Worm (Caenorhabditis elegans) whole organism, L4 larva: Measurements from ENCODE around the gene sqst-2.

Source experiments
- F26F4.8 ChIP-seq: fragments of 200-800 bp; sonication (Bioruptor generic); conservative IDR thresholded peaks from 2 replicates; pipeline ENCODE4 v1.3.6; 2022; ENCODE audit warnings: missing genetic modification characterization, missing compliant biosample characterization
- F49E8.2 ChIP-seq: sonication (generic microtip); optimal IDR thresholded peaks from 2 replicates; lab custom pipeline; 2016; ENCODE audit warnings: missing compliant biosample characterization, mild to moderate bottlenecking, missing genetic modification characterization, borderline replicate concordance
- Y5F2A.4 ChIP-seq: fragments of 200-800 bp; sonication (Bioruptor generic); optimal IDR thresholded peaks from 2 replicates; lab custom pipeline; 2018; ENCODE audit warnings: mild to moderate bottlenecking, missing genetic modification characterization, missing compliant biosample characterization
- aha-1 ChIP-seq: fragments of 150-350 bp; peaks from one replicate; lab custom pipeline; 2014; ENCODE audit warnings: missing biosample characterization, missing genetic modification characterization
- aly-2 ChIP-seq: sonication (generic microtip); optimal IDR thresholded peaks from 2 replicates; lab custom pipeline; 2018; ENCODE audit warnings: missing biosample characterization, missing genetic modification characterization
- arid-1 ChIP-seq: fragments of 200-800 bp; sonication (Bioruptor generic); conservative IDR thresholded peaks from 2 replicates; pipeline ENCODE4 v1.3.6; 2022; ENCODE audit warnings: missing genetic modification reagents, missing genetic modification characterization, missing compliant biosample characterization
- ceh-20 ChIP-seq: fragments of 200-800 bp; sonication (Bioruptor generic); IDR thresholded peaks from 2 replicates; pipeline ENCODE4 v1.3.6; 2022; ENCODE audit warnings: missing genetic modification reagents, missing genetic modification characterization, missing compliant biosample characterization
- ceh-32 ChIP-seq: sonication (generic microtip); optimal IDR thresholded peaks from 2 replicates; lab custom pipeline; 2016; ENCODE audit warnings: mild to moderate bottlenecking, missing genetic modification characterization, missing compliant biosample characterization; ENCODE audit not compliant: poor library complexity
- ceh-44 ChIP-seq: fragments of 200-800 bp; sonication (Bioruptor generic); IDR thresholded peaks from 2 replicates; pipeline ENCODE4 v1.3.6; 2022; ENCODE audit warnings: missing genetic modification reagents, missing genetic modification characterization, missing compliant biosample characterization
- ces-1 ChIP-seq: fragments of 150-350 bp; sonication (generic microtip); optimal IDR thresholded peaks from 4 replicates; lab custom pipeline; 2014; ENCODE audit warnings: missing biosample characterization, missing genetic modification reagents, missing genetic modification characterization
- cey-2 ChIP-seq: sonication (generic microtip); optimal IDR thresholded peaks from 3 replicates; lab custom pipeline; 2017; ENCODE audit warnings: missing genetic modification characterization, mild to moderate bottlenecking, missing compliant biosample characterization, antibody characterized with exemption, borderline replicate concordance; ENCODE audit not compliant: insufficient read depth
- daf-19 ChIP-seq: fragments of 200-800 bp; sonication (Bioruptor generic); conservative IDR thresholded peaks from 2 replicates; pipeline ENCODE4 v1.3.6; 2022; ENCODE audit warnings: missing genetic modification characterization, missing compliant biosample characterization
- dmd-6 ChIP-seq: fragments of 200-800 bp; sonication (Bioruptor generic); IDR thresholded peaks from 2 replicates; pipeline ENCODE4 v1.3.6; 2022; ENCODE audit warnings: missing genetic modification reagents, missing genetic modification characterization, missing compliant biosample characterization
- dmd-8 ChIP-seq: fragments of 200-800 bp; sonication (Bioruptor generic); IDR thresholded peaks from 2 replicates; pipeline ENCODE4 v1.3.6; 2022; ENCODE audit warnings: missing genetic modification characterization, missing compliant biosample characterization
- dmd-9 ChIP-seq: fragments of 200-800 bp; sonication (Bioruptor generic); IDR thresholded peaks from 2 replicates; pipeline ENCODE4 v1.3.6; 2022; ENCODE audit warnings: missing genetic modification reagents, missing genetic modification characterization, missing compliant biosample characterization
- dpl-1 ChIP-seq: fragments of 150-350 bp; optimal IDR thresholded peaks from 2 replicates; lab custom pipeline; 2014; ENCODE audit warnings: missing biosample characterization, missing genetic modification reagents, missing genetic modification characterization
- duxl-1 ChIP-seq: sonication (generic microtip); optimal IDR thresholded peaks from 2 replicates; lab custom pipeline; 2016; ENCODE audit warnings: mild to moderate bottlenecking, missing genetic modification characterization, moderate library complexity, missing compliant biosample characterization; ENCODE audit not compliant: poor library complexity
- dve-1 ChIP-seq: sonication (generic microtip); optimal IDR thresholded peaks from 2 replicates; lab custom pipeline; 2017; ENCODE audit warnings: antibody characterized with exemption, mild to moderate bottlenecking, missing genetic modification characterization, missing compliant biosample characterization; ENCODE audit not compliant: insufficient read depth
- fkh-10 ChIP-seq: fragments of 150-350 bp; optimal IDR thresholded peaks from 2 replicates; lab custom pipeline; 2014; ENCODE audit warnings: missing biosample characterization, missing genetic modification reagents, missing genetic modification characterization
- fos-1 ChIP-seq: fragments of 150-350 bp; optimal IDR thresholded peaks from 2 replicates; lab custom pipeline; 2014; ENCODE audit warnings: missing biosample characterization, missing genetic modification characterization
- hlh-30 ChIP-seq: sonication (generic microtip); optimal IDR thresholded peaks from 2 replicates; lab custom pipeline; 2017; ENCODE audit warnings: antibody characterized with exemption, mild to moderate bottlenecking, missing genetic modification characterization, missing compliant biosample characterization; ENCODE audit not compliant: insufficient read depth
- hmg-1.1 ChIP-seq: fragments of 200-800 bp; sonication (Bioruptor generic); IDR thresholded peaks from 2 replicates; pipeline ENCODE4 v1.3.6; 2022; ENCODE audit warnings: missing genetic modification reagents, missing genetic modification characterization, missing compliant biosample characterization
- lin-1 ChIP-seq: fragments of 200-800 bp; sonication (Bioruptor generic); IDR thresholded peaks from 2 replicates; pipeline ENCODE4 v1.3.6; 2022; ENCODE audit warnings: missing genetic modification reagents, missing genetic modification characterization, missing compliant biosample characterization
- lin-29 ChIP-seq: fragments of 200-800 bp; sonication (Bioruptor generic); IDR thresholded peaks from 2 replicates; pipeline ENCODE4 v1.3.6; 2022; ENCODE audit warnings: missing genetic modification reagents, missing genetic modification characterization, missing compliant biosample characterization
- nhr-102 ChIP-seq: sonication (generic microtip); optimal IDR thresholded peaks from 2 replicates; lab custom pipeline; 2016; ENCODE audit warnings: mild to moderate bottlenecking, missing genetic modification characterization, moderate library complexity, missing compliant biosample characterization
- nhr-111 ChIP-seq: fragments of 200-800 bp; sonication (Bioruptor generic); optimal IDR thresholded peaks from 2 replicates; lab custom pipeline; 2018; ENCODE audit warnings: mild to moderate bottlenecking, missing genetic modification characterization, missing compliant biosample characterization
- nhr-28 ChIP-seq: fragments of 150-350 bp; optimal IDR thresholded peaks from 2 replicates; lab custom pipeline; 2014; ENCODE audit warnings: missing biosample characterization, missing genetic modification characterization
- nhr-42 ChIP-seq: fragments of 200-800 bp; sonication (Bioruptor generic); IDR thresholded peaks from 2 replicates; pipeline ENCODE4 v1.3.6; 2022; ENCODE audit warnings: missing genetic modification characterization, missing compliant biosample characterization
- nhr-48 ChIP-seq: sonication (generic microtip); optimal IDR thresholded peaks from 2 replicates; lab custom pipeline; 2016; ENCODE audit warnings: mild to moderate bottlenecking, missing genetic modification characterization, missing compliant biosample characterization
- nhr-76 ChIP-seq: fragments of 150-350 bp; optimal IDR thresholded peaks from 2 replicates; lab custom pipeline; 2014; ENCODE audit warnings: missing biosample characterization, missing genetic modification characterization
- sdz-12 ChIP-seq: fragments of 200-800 bp; sonication (Bioruptor generic); optimal IDR thresholded peaks from 2 replicates; lab custom pipeline; 2018; ENCODE audit warnings: mild to moderate bottlenecking, missing genetic modification characterization, missing compliant biosample characterization
- tag-97 ChIP-seq: fragments of 200-800 bp; sonication (Bioruptor generic); IDR thresholded peaks from 2 replicates; pipeline ENCODE4 v1.3.6; 2022; ENCODE audit warnings: missing genetic modification characterization, missing compliant biosample characterization
- unc-39 ChIP-seq: sonication (generic microtip); optimal IDR thresholded peaks from 2 replicates; lab custom pipeline; 2017; ENCODE audit warnings: missing biosample characterization, missing genetic modification characterization
- zfp-2 ChIP-seq: sonication (generic microtip); optimal IDR thresholded peaks from 2 replicates; lab custom pipeline; 2016; ENCODE audit warnings: mild to moderate bottlenecking, missing genetic modification characterization, missing compliant biosample characterization
- zip-11 ChIP-seq: fragments of 200-800 bp; sonication (Bioruptor generic); IDR thresholded peaks from 2 replicates; pipeline ENCODE4 v1.3.6; 2022; ENCODE audit warnings: missing genetic modification characterization, missing compliant biosample characterization
- ztf-7 ChIP-seq: fragments of 150-350 bp; optimal IDR thresholded peaks from 2 replicates; lab custom pipeline; 2014; ENCODE audit warnings: missing biosample characterization, missing genetic modification characterization

sqst-2 gene

ce11 chrIV:7301481-7301880 is 27.3 kb downstream of the sqst-2 start:
- TF ChIP-seq dmd-6 (GFP tag; lab: Robert Waterston, UW) (no peak), arid-1 (GFP tag; lab: Robert Waterston, UW) (no peak), ceh-32 (tag; lab: Kevin White, UChicago) (no peak)

ce11 chrIV:7294121-7294520 is 34.7 kb downstream of the sqst-2 start, which contains the start of gene F42C5.5:
Gene F42C5.5, minus strand, starts transcription at chrIV:7294221.
- TF ChIP-seq F26F4.8, result no peak
- TF ChIP-seq daf-19, result no peak
- no peak for TF ChIP-seq sdz-12 (GFP tag; lab: Kevin White, UChicago)
- no peak for TF ChIP-seq ces-1 (GFP tag; lab: Kevin White, UChicago)
- TF ChIP-seq ceh-32 (tag; lab: Kevin White, UChicago), result no peak
- no peak for TF ChIP-seq zfp-2
- TF ChIP-seq cey-2 (tag; lab: Kevin White, UChicago), result no peak
- no peak for TF ChIP-seq nhr-48
- TF ChIP-seq nhr-102 (tag; lab: Kevin White, UChicago), result no peak
- no peak for TF ChIP-seq lin-1
- no peak for TF ChIP-seq zip-11 (GFP tag; lab: Robert Waterston, UW)
- TF ChIP-seq nhr-111 (GFP tag; lab: Kevin White, UChicago), result no peak
- no peak for TF ChIP-seq unc-39
- TF ChIP-seq dmd-8, result no peak
- no peak for TF ChIP-seq F49E8.2 (tag; lab: Kevin White, UChicago)
- TF ChIP-seq fos-1 (tag; lab: Kevin White, UChicago), result no peak
- no peak for TF ChIP-seq hmg-1.1 (GFP tag; lab: Robert Waterston, UW)
- TF ChIP-seq lin-29 (GFP tag; lab: Robert Waterston, UW), result no peak
- TF ChIP-seq aly-2 (tag; lab: Kevin White, UChicago), result no peak
- no peak for TF ChIP-seq duxl-1 (tag; lab: Kevin White, UChicago)

ce11 chrIV:7291957-7292356 is 36.8 kb downstream of the sqst-2 start, which contains the start of gene F42C5.4:
Gene F42C5.4, minus strand, starts transcription at chrIV:7292127.
- TF ChIP-seq aha-1, result peak; percentile 91
- TF ChIP-seq dve-1 (tag; lab: Kevin White, UChicago), result no peak
- TF ChIP-seq, all 104 proteins: peak for 1

- no peak for TF ChIP-seq F26F4.8
- TF ChIP-seq nhr-76 (tag; lab: Kevin White, UChicago), result no peak
- TF ChIP-seq nhr-28 (tag; lab: Kevin White, UChicago), result peak; percentile 12
- no peak for TF ChIP-seq dmd-9 (GFP tag; lab: Robert Waterston, UW)
- peak; percentile 2 for TF ChIP-seq dve-1 (tag; lab: Kevin White, UChicago)
- TF ChIP-seq nhr-42 (GFP tag; lab: Robert Waterston, UW), result no peak
- peak; percentile 75 for TF ChIP-seq hlh-30 (tag; lab: Kevin White, UChicago)
- TF ChIP-seq aly-2 (tag; lab: Kevin White, UChicago), result no peak
- peak; percentile 28 for TF ChIP-seq dpl-1
These were observed 37.7 kb downstream of the sqst-2 start for ce11 chrIV:7291066-7291465.

- TF ChIP-seq Y5F2A.4 (GFP tag; lab: Kevin White, UChicago) (no peak), fkh-10 (GFP tag; lab: Kevin White, UChicago) (no peak), tag-97 (GFP tag; lab: Robert Waterston, UW) (no peak), nhr-48 (no peak), ceh-44 (GFP tag; lab: Robert Waterston, UW) (no peak), ceh-20 (GFP tag; lab: Robert Waterston, UW) (no peak), ztf-7 (tag; lab: Kevin White, UChicago) (no peak), F49E8.2 (tag; lab: Kevin White, UChicago) (no peak)
- TF ChIP-seq, all 104 proteins: peak for 0
These were observed 41.3 kb downstream of the sqst-2 start, which contains the start of gene F42C5.3 for ce11 chrIV:7287474-7287873. Gene F42C5.3, minus strand, starts transcription at chrIV:7287574.
